Worm (Caenorhabditis elegans) whole organism, L4/young adult: ENCODE measurements around the gene sul-1.

ENCODE experiments used
- W03F9.2 ChIP-seq: fragments of 150-350 bp; optimal IDR thresholded peaks from 2 replicates; lab custom pipeline; 2014; ENCODE audit warnings: missing biosample characterization, missing genetic modification characterization
- dao-5 ChIP-seq: sonication (generic microtip); optimal IDR thresholded peaks from 2 replicates; lab custom pipeline; 2016; ENCODE audit warnings: missing genotype, missing genetic modification characterization, moderate library complexity, missing compliant biosample characterization
- him-1 ChIP-seq: sonication (generic microtip); optimal IDR thresholded peaks from 2 replicates; lab custom pipeline; 2016; ENCODE audit warnings: missing genotype, missing genetic modification reagents, missing genetic modification characterization, missing compliant biosample characterization

ce11 chrX:3313939-3314338 is 43.2 kb upstream of the sul-1 start:
- TF ChIP-seq him-1 (tag; lab: Kevin White, UChicago) (no peak), W03F9.2 (tag; lab: Kevin White, UChicago) (no peak), dao-5 (no peak)
